Worm (Caenorhabditis elegans): ENCODE results near the gene srbc-11.

ce11 chrV:7543728-7544127 is 48.6 kb upstream of the srbc-11 start:
- TF ChIP-seq unc-62 (GFP tag; optimal IDR thresholded peaks at IDR 0.05) (no peak), lin-39 (tag; optimal IDR thresholded peaks at IDR 0.05) (no peak), ztf-11 (tag; optimal IDR thresholded peaks at IDR 0.05) (no peak), R02D3.7 (tag; optimal IDR thresholded peaks at IDR 0.05) (no peak), nhr-11 (tag; optimal IDR thresholded peaks at IDR 0.05) (no peak), ama-1 (optimal IDR thresholded peaks at IDR 0.05) (no peak), ceh-16 (tag; optimal IDR thresholded peaks at IDR 0.05) (no peak)

Measured in whole organism, L2 larva.